Worm (Caenorhabditis elegans) whole organism, mixed stage, embryonic: ENCODE data around the gene srx-113.

Experiments
- bed-3 ChIP-seq: fragments of 200-800 bp; sonication (Bioruptor generic); optimal IDR thresholded peaks from 3 replicates; lab custom pipeline; 2018; ENCODE audit warnings: mild to moderate bottlenecking, missing genetic modification characterization, moderate library complexity, missing compliant biosample characterization
- ztf-11 ChIP-seq: fragments of 150-350 bp; optimal IDR thresholded peaks from 2 replicates; lab custom pipeline; 2014; ENCODE audit warnings: missing biosample characterization, missing genetic modification characterization

ce11 chrV:12634746-12635145 is 2.8 kb upstream of the srx-113 start:
- no peak for TF ChIP-seq ztf-11 (tag; lab: Kevin White, UChicago)
- TF ChIP-seq bed-3: no peak
